Worm (Caenorhabditis elegans): ENCODE data around the gene let-99.

DNA sequence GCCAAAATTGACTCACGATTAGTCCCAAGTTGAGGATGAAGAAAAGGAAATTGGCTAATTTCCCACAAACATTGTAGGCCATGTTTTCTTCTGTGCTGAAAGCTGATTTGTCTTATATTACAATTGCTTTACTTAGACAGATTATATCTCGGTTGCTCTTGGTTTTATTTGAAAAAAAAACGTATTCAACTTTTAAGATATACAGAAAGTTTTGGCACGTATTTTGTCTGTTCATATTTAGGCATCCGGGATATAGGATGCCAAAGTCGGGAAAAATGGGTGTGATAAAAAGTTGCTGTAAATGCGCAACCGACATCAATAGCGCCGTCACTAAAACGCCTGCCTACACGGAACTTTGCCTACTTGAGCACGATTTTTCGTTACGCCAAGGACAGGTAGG is 47.5 kb upstream of the let-99 start, which contains the start of gene tsp-4:
- TF ChIP-seq flt-1 (GFP tag; IDR thresholded peaks at IDR 0.05), result no peak
- no peak for TF ChIP-seq ztf-23 (GFP tag; IDR thresholded peaks at IDR 0.05)
- no peak for TF ChIP-seq ztf-29 (GFP tag; IDR thresholded peaks at IDR 0.05)
- TF ChIP-seq klf-2 (GFP tag; conservative IDR thresholded peaks at IDR 0.05), result no peak
- no peak for TF ChIP-seq cog-1 (tag; optimal IDR thresholded peaks at IDR 0.05)

Data from whole organism, midembryonic.